Fruit fly (Drosophila melanogaster) whole organism, embryonic: ENCODE data around the gene PCNA2.

Source experiments
- Abd-B ChIP-seq: fragments of 200-800 bp; sonication (Bioruptor generic); optimal IDR thresholded peaks from 2 replicates; lab custom pipeline; 2018; ENCODE audit warnings: missing biosample characterization, mild to moderate bottlenecking, missing genetic modification characterization, moderate library complexity
- Adf1 ChIP-seq: fragments of 200-800 bp; sonication (Bioruptor generic); IDR thresholded peaks from 2 replicates; pipeline ENCODE4 v1.3.6; 2022; ENCODE audit warnings: missing biosample characterization, missing genetic modification characterization
- Aef1 ChIP-seq: fragments of 200-800 bp; sonication (Bioruptor generic); IDR thresholded peaks from 3 replicates; pipeline ENCODE4 v1.3.6; 2022; ENCODE audit warnings: missing biosample characterization, missing genetic modification characterization
- CG10274 ChIP-seq: fragments of 200-800 bp; sonication (Bioruptor generic); optimal IDR thresholded peaks from 3 replicates; lab custom pipeline; 2017; ENCODE audit warnings: missing biosample characterization, mild to moderate bottlenecking, missing genetic modification characterization
- CG10543 ChIP-seq: fragments of 200-800 bp; sonication (Bioruptor generic); optimal IDR thresholded peaks from 3 replicates; lab custom pipeline; 2017; ENCODE audit warnings: missing biosample characterization, mild to moderate bottlenecking, missing genetic modification characterization, moderate library complexity
- CG10959 ChIP-seq: fragments of 200-800 bp; sonication (Bioruptor generic); IDR thresholded peaks from 2 replicates; pipeline ENCODE4 v1.3.6; 2022; ENCODE audit warnings: missing biosample characterization, missing genetic modification characterization
- CG14050 ChIP-seq: fragments of 200-800 bp; sonication (Bioruptor generic); IDR thresholded peaks from 3 replicates; pipeline ENCODE4 v1.3.6; 2022; ENCODE audit warnings: missing biosample characterization, missing genetic modification characterization
- CG14441 ChIP-seq: fragments of 200-800 bp; sonication (Bioruptor generic); IDR thresholded peaks from 2 replicates; pipeline ENCODE4 v1.3.6; 2022; ENCODE audit warnings: missing biosample characterization, missing genetic modification characterization
- CG14860 ChIP-seq: fragments of 200-800 bp; sonication (Bioruptor generic); IDR thresholded peaks from 3 replicates; pipeline ENCODE4 v1.3.6; 2022; ENCODE audit warnings: missing biosample characterization, missing genetic modification characterization; ENCODE audit not compliant: partially characterized antibody
- CG15696 ChIP-seq: fragments of 200-800 bp; sonication (Bioruptor generic); optimal IDR thresholded peaks from 2 replicates; lab custom pipeline; 2019; ENCODE audit warnings: missing biosample characterization, mild to moderate bottlenecking, missing genetic modification characterization, moderate library complexity
- CG1603 ChIP-seq: fragments of 200-800 bp; sonication (Bioruptor generic); optimal IDR thresholded peaks from 2 replicates; lab custom pipeline; 2019; ENCODE audit warnings: missing biosample characterization, mild to moderate bottlenecking, missing genetic modification characterization, moderate library complexity
- CG2712 ChIP-seq: fragments of 200-800 bp; optimal IDR thresholded peaks from 3 replicates; lab custom pipeline; 2019; ENCODE audit warnings: missing biosample characterization, mild to moderate bottlenecking, missing genetic modification characterization, moderate library complexity
- CG32532 ChIP-seq: fragments of 200-800 bp; sonication (Bioruptor generic); IDR thresholded peaks from 2 replicates; pipeline ENCODE4 v1.3.6; 2022; ENCODE audit warnings: missing biosample characterization, missing genetic modification characterization
- CG32767 ChIP-seq: fragments of 200-800 bp; sonication (Bioruptor generic); IDR thresholded peaks from 2 replicates; pipeline ENCODE4 v1.3.6; 2022; ENCODE audit warnings: missing biosample characterization, missing genetic modification characterization
- CG3407 ChIP-seq: fragments of 200-800 bp; sonication (Bioruptor generic); optimal IDR thresholded peaks from 2 replicates; lab custom pipeline; 2018; ENCODE audit warnings: missing biosample characterization, mild to moderate bottlenecking, missing genetic modification characterization
- CG6791 ChIP-seq: fragments of 200-800 bp; sonication (Bioruptor generic); IDR thresholded peaks from 3 replicates; pipeline ENCODE4 v1.3.6; 2022; ENCODE audit warnings: missing biosample characterization, missing genetic modification characterization; ENCODE audit not compliant: partially characterized antibody
- CG8359 ChIP-seq: fragments of 200-800 bp; sonication (Bioruptor generic); optimal IDR thresholded peaks from 2 replicates; lab custom pipeline; 2017; ENCODE audit warnings: missing biosample characterization, mild to moderate bottlenecking, missing genetic modification characterization, borderline replicate concordance
- CG8388 ChIP-seq: fragments of 200-800 bp; sonication (Bioruptor generic); optimal IDR thresholded peaks from 2 replicates; lab custom pipeline; 2019; ENCODE audit warnings: missing biosample characterization, mild to moderate bottlenecking, missing genetic modification characterization, moderate library complexity
- CG9609 ChIP-seq: fragments of 200-800 bp; sonication (Bioruptor generic); optimal IDR thresholded peaks from 3 replicates; lab custom pipeline; 2016; ENCODE audit warnings: missing biosample characterization, missing genetic modification characterization
- D ChIP-seq, 2 experiments: fragments of 200-800 bp in 1 of 2; fragments of >200 bp in 1 of 2; sonication (Bioruptor generic) in 1 of 2; optimal IDR thresholded peaks; 2 replicates in 1 of 2; 3 replicates in 1 of 2; lab custom pipeline; 2017; ENCODE audit warnings: mild to moderate bottlenecking in 1 of 2, missing biosample characterization in 1 of 2, missing genetic modification characterization in 1 of 2, missing genetic modification reagents in 1 of 2
- NfI ChIP-seq: fragments of 200-800 bp; sonication (Bioruptor generic); optimal IDR thresholded peaks from 3 replicates; lab custom pipeline; 2018; ENCODE audit warnings: missing biosample characterization, mild to moderate bottlenecking, missing genetic modification characterization, moderate library complexity
- Pdp1 ChIP-seq, 2 experiments: fragments of 200-800 bp; sonication (Bioruptor generic); optimal IDR thresholded peaks; 3 replicates each; lab custom pipeline; 2016; ENCODE audit warnings: missing biosample characterization in 2 of 2, missing genetic modification characterization in 2 of 2, mild to moderate bottlenecking in 1 of 2, moderate library complexity in 1 of 2
- Poxn ChIP-seq: fragments of 200-800 bp; sonication (Bioruptor generic); IDR thresholded peaks from 2 replicates; pipeline ENCODE4 v1.3.6; 2022; ENCODE audit warnings: missing biosample characterization, missing genetic modification characterization
- Spps ChIP-seq: fragments of 200-800 bp; sonication (Bioruptor generic); optimal IDR thresholded peaks from 2 replicates; lab custom pipeline; 2018; ENCODE audit warnings: missing biosample characterization, mild to moderate bottlenecking, missing genetic modification characterization
- Xrp1 ChIP-seq: fragments of 200-800 bp; sonication (Bioruptor generic); IDR thresholded peaks from 2 replicates; pipeline ENCODE4 v1.3.6; 2022; ENCODE audit warnings: missing biosample characterization, missing genetic modification characterization
- bbx ChIP-seq: fragments of 200-800 bp; sonication (Bioruptor generic); IDR thresholded peaks from 2 replicates; pipeline ENCODE4 v1.3.6; 2022; ENCODE audit warnings: missing biosample characterization, missing genetic modification characterization; ENCODE audit not compliant: partially characterized antibody
- crol ChIP-seq: fragments of 200-800 bp; sonication (Bioruptor generic); IDR thresholded peaks from 2 replicates; pipeline ENCODE4 v1.3.6; 2022; ENCODE audit warnings: missing biosample characterization, missing genetic modification characterization
- emc ChIP-seq: fragments of 200-800 bp; sonication (Bioruptor generic); optimal IDR thresholded peaks from 2 replicates; lab custom pipeline; 2016; ENCODE audit warnings: missing biosample characterization, missing genetic modification characterization
- ewg ChIP-seq: fragments of 200-800 bp; sonication (Bioruptor generic); optimal IDR thresholded peaks from 3 replicates; lab custom pipeline; 2017; ENCODE audit warnings: mild to moderate bottlenecking, missing biosample characterization, missing genetic modification reagents, missing genetic modification characterization
- exex ChIP-seq: fragments of 200-800 bp; sonication (Bioruptor generic); optimal IDR thresholded peaks from 4 replicates; lab custom pipeline; 2018; ENCODE audit warnings: missing biosample characterization, mild to moderate bottlenecking, missing genetic modification characterization, moderate library complexity
- fd102C ChIP-seq: fragments of 200-800 bp; sonication (Bioruptor generic); optimal IDR thresholded peaks from 2 replicates; lab custom pipeline; 2018; ENCODE audit warnings: missing biosample characterization, mild to moderate bottlenecking, missing genetic modification characterization, moderate library complexity
- gro ChIP-seq: fragments of 200-800 bp; sonication (Bioruptor generic); optimal IDR thresholded peaks from 2 replicates; lab custom pipeline; 2016; ENCODE audit warnings: missing biosample characterization, missing genetic modification characterization
- ham ChIP-seq: fragments of 200-800 bp; sonication (Bioruptor generic); IDR thresholded peaks from 2 replicates; pipeline ENCODE4 v1.3.6; 2022; ENCODE audit warnings: missing biosample characterization, missing genetic modification characterization
- insv ChIP-seq, 2 experiments: fragments of 200-800 bp; sonication (Bioruptor generic); optimal IDR thresholded peaks; 3 replicates each; lab custom pipeline; 2016 to 2018; ENCODE audit warnings: missing biosample characterization in 2 of 2, missing genetic modification characterization in 2 of 2
- inv ChIP-seq: fragments of 200-800 bp; sonication (Bioruptor generic); IDR thresholded peaks from 2 replicates; pipeline ENCODE4 v1.3.6; 2022; ENCODE audit warnings: missing biosample characterization, missing genetic modification characterization; ENCODE audit not compliant: partially characterized antibody
- lab ChIP-seq: fragments of 200-800 bp; sonication (Bioruptor generic); optimal IDR thresholded peaks from 3 replicates; lab custom pipeline; 2017; ENCODE audit warnings: missing biosample characterization, missing genetic modification characterization, mild to moderate bottlenecking, moderate library complexity, missing genetic modification reagents
- mam ChIP-seq: fragments of 200-800 bp; sonication (Bioruptor generic); optimal IDR thresholded peaks from 3 replicates; lab custom pipeline; 2016; ENCODE audit warnings: missing biosample characterization, missing genetic modification characterization
- nom ChIP-seq: fragments of 200-800 bp; sonication (Bioruptor generic); optimal IDR thresholded peaks from 2 replicates; lab custom pipeline; 2017; ENCODE audit warnings: missing biosample characterization, missing genetic modification characterization, mild to moderate bottlenecking, moderate library complexity, missing genetic modification reagents
- peb ChIP-seq: fragments of 200-800 bp; sonication (Bioruptor generic); IDR thresholded peaks from 2 replicates; pipeline ENCODE4 v1.3.6; 2022; ENCODE audit warnings: missing biosample characterization, missing genetic modification characterization
- phol ChIP-seq: fragments of 200-800 bp; sonication (Bioruptor generic); optimal IDR thresholded peaks from 3 replicates; lab custom pipeline; 2018; ENCODE audit warnings: missing biosample characterization, mild to moderate bottlenecking, missing genetic modification characterization, moderate library complexity
- pros ChIP-seq: fragments of 200-800 bp; sonication (Bioruptor generic); optimal IDR thresholded peaks from 3 replicates; lab custom pipeline; 2019; ENCODE audit warnings: missing biosample characterization, mild to moderate bottlenecking, missing genetic modification characterization, moderate library complexity
- ranshi ChIP-seq: fragments of 200-800 bp; sonication (Bioruptor generic); IDR thresholded peaks from 2 replicates; pipeline ENCODE4 v1.3.6; 2022; ENCODE audit warnings: missing biosample characterization, missing genetic modification characterization
- unc-4 ChIP-seq: fragments of 200-800 bp; sonication (Bioruptor generic); IDR thresholded peaks from 2 replicates; pipeline ENCODE4 v1.3.6; 2022; ENCODE audit warnings: missing biosample characterization, missing genetic modification characterization; ENCODE audit not compliant: partially characterized antibody
- unpg ChIP-seq: fragments of 200-800 bp; sonication (Bioruptor generic); optimal IDR thresholded peaks from 3 replicates; lab custom pipeline; 2018; ENCODE audit warnings: missing biosample characterization, mild to moderate bottlenecking, missing genetic modification characterization, moderate library complexity
- vfl ChIP-seq: fragments of 200-800 bp; sonication (Bioruptor generic); optimal IDR thresholded peaks from 2 replicates; lab custom pipeline; 2016; ENCODE audit warnings: missing biosample characterization, missing genetic modification characterization
- wek ChIP-seq: fragments of 200-800 bp; sonication (Bioruptor generic); optimal IDR thresholded peaks from 3 replicates; lab custom pipeline; 2018; ENCODE audit warnings: missing biosample characterization, mild to moderate bottlenecking, missing genetic modification characterization, moderate library complexity
- zen2 ChIP-seq: fragments of 200-800 bp; sonication (Bioruptor generic); IDR thresholded peaks from 3 replicates; pipeline ENCODE4 v1.3.6; 2022; ENCODE audit warnings: missing biosample characterization, missing genetic modification characterization; ENCODE audit not compliant: partially characterized antibody

PCNA2 gene

DNA sequence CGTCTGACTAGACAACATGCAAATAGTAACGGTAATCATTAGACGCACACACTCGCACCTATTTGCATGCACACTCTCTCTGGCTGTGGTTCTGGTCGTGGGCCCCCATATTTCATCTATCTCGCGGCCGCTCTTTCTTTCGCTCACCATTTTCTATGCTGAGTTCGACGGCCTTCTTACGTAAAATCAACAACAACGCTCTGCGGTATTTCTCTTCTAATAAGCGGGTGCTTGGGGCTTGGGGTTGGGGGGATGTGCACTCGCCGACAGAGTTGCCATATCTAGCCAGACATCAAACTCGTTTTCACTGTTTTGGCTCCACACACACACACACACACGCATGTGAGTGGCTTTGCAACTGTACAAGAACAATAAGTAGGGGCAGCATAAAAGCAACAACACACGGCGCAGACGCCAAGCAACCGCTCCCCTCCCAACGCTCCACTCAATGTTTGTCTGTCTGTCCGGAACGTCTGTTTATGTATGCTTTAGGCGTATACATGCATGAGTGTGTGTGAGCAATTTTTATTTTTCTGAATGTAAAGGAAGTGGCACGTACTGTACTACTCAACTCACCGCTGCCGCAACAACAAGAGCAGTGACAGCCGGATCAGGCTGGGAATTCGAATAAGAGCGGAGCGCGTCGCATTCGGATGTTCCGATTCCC lies 8.7 kb downstream of the PCNA2 start:
- TF ChIP-seq CG8388 (GFP tag; lab: Kevin White, UChicago) (no peak), CG14441 (GFP tag; lab: Robert Waterston, UW) (no peak), fd102C (no peak), vfl (GFP tag; lab: Kevin White, UChicago) (no peak), CG10274 (GFP tag; lab: Kevin White, UChicago) (no peak), phol (tag; lab: Kevin White, UChicago) (no peak), CG14860 (GFP tag; lab: Robert Waterston, UW) (0 out of 3 replicates have a peak, but pooled peaks have one; percentile 26), CG3407 (no peak), Spps (tag; lab: Kevin White, UChicago) (no peak), ewg (GFP tag; lab: Kevin White, UChicago) (peak; percentile 85), CG32767 (peak; percentile 58; the same call in 1 of the 2 replicates), NfI (no peak), zen2 (GFP tag; lab: Robert Waterston, UW) (peak; percentile 73), unc-4 (GFP tag; lab: Robert Waterston, UW) (0 out of 2 replicates have a peak, but pooled peaks have one; percentile 28), CG2712 (tag; lab: Kevin White, UChicago) (no peak), Abd-B (GFP tag; lab: Kevin White, UChicago) (peak; percentile 52), Aef1 (peak; percentile 85), gro (GFP tag; lab: Kevin White, UChicago) (no peak), inv (peak; percentile 27; the same call in 1 of the 2 replicates), bbx (peak; percentile 52; the same call in 1 of the 2 replicates), insv (GFP tag; optimal IDR thresholded peaks at IDR 0.05; lab: Kevin White, UChicago) (peak in 1 of 2 experiments; percentile 94), CG14050 (GFP tag; lab: Robert Waterston, UW) (no peak), Adf1 (GFP tag; lab: Robert Waterston, UW) (peak; percentile 69; the same call in 1 of the 2 replicates), lab (no peak), CG1603 (tag; lab: Kevin White, UChicago) (no peak), CG10543 (peak; percentile 77), wek (GFP tag; lab: Kevin White, UChicago) (no peak), Pdp1 (GFP tag; optimal IDR thresholded peaks at IDR 0.05; lab: Kevin White, UChicago) (peak in 1 of 2 experiments; percentile 69), D (optimal IDR thresholded peaks at IDR 0.05; lab: Kevin White, UChicago) (peak; percentile 33), D (GFP tag; optimal IDR thresholded peaks at IDR 0.05; lab: Kevin White, UChicago) (no peak), CG32532 (GFP tag; lab: Robert Waterston, UW) (no peak), exex (tag; lab: Kevin White, UChicago) (no peak), unpg (GFP tag; lab: Kevin White, UChicago) (no peak), CG10959 (GFP tag; lab: Robert Waterston, UW) (no peak), CG6791 (GFP tag; lab: Robert Waterston, UW) (0 out of 3 replicates have a peak, but pooled peaks have one; percentile 50), Poxn (GFP tag; lab: Robert Waterston, UW) (no peak), peb (no peak), CG8359 (GFP tag; lab: Kevin White, UChicago) (no peak), ham (GFP tag; lab: Robert Waterston, UW) (no peak), mam (no peak), ranshi (no peak), CG9609 (GFP tag; lab: Kevin White, UChicago) (no peak), nom (GFP tag; lab: Kevin White, UChicago) (no peak), CG15696 (tag; lab: Kevin White, UChicago) (no peak), pros (GFP tag; lab: Kevin White, UChicago) (peak; percentile 78), Xrp1 (GFP tag; lab: Robert Waterston, UW) (no peak), crol (peak; percentile 99), emc (GFP tag; lab: Kevin White, UChicago) (no peak)
